Fruit fly (Drosophila melanogaster) whole organism, embryonic: Measurements from ENCODE around the gene CG17612.
A peak's percentile ranks its signal among the peaks of the same experiment; 100 is the strongest.

ENCODE experiments used
- Bgb ChIP-seq: fragments of 200-800 bp; sonication (Bioruptor generic); IDR thresholded peaks from 2 replicates; pipeline ENCODE4 v1.3.6; 2022; ENCODE audit warnings: missing biosample characterization, missing genetic modification characterization; ENCODE audit not compliant: partially characterized antibody
- CG10565 ChIP-seq: fragments of 200-800 bp; sonication (Bioruptor generic); optimal IDR thresholded peaks from 3 replicates; lab custom pipeline; 2016; ENCODE audit warnings: missing biosample characterization, mild to moderate bottlenecking, missing genetic modification characterization
- CG13287 ChIP-seq: fragments of 200-800 bp; sonication (Bioruptor generic); IDR thresholded peaks from 2 replicates; pipeline ENCODE4 v1.3.6; 2022; ENCODE audit warnings: missing biosample characterization, missing genetic modification characterization; ENCODE audit not compliant: partially characterized antibody
- CG14860 ChIP-seq: fragments of 200-800 bp; sonication (Bioruptor generic); IDR thresholded peaks from 3 replicates; pipeline ENCODE4 v1.3.6; 2022; ENCODE audit warnings: missing biosample characterization, missing genetic modification characterization; ENCODE audit not compliant: partially characterized antibody
- CG1603 ChIP-seq: fragments of 200-800 bp; sonication (Bioruptor generic); optimal IDR thresholded peaks from 2 replicates; lab custom pipeline; 2019; ENCODE audit warnings: missing biosample characterization, mild to moderate bottlenecking, missing genetic modification characterization, moderate library complexity
- CG16815 ChIP-seq: fragments of 200-800 bp; sonication (Bioruptor generic); optimal IDR thresholded peaks from 3 replicates; lab custom pipeline; 2017; ENCODE audit warnings: missing biosample characterization, mild to moderate bottlenecking, missing genetic modification characterization
- CG17186 ChIP-seq: fragments of 200-800 bp; sonication (Bioruptor generic); optimal IDR thresholded peaks from 3 replicates; lab custom pipeline; 2017; ENCODE audit warnings: missing biosample characterization, missing genetic modification reagents, missing genetic modification characterization
- CG2116 ChIP-seq: fragments of 200-800 bp; sonication (Bioruptor generic); optimal IDR thresholded peaks from 3 replicates; lab custom pipeline; 2018; ENCODE audit warnings: missing biosample characterization, mild to moderate bottlenecking, missing genetic modification characterization
- CG2875 ChIP-seq: fragments of 200-800 bp; sonication (Bioruptor generic); optimal IDR thresholded peaks from 2 replicates; lab custom pipeline; 2017; ENCODE audit warnings: missing biosample characterization, mild to moderate bottlenecking, missing genetic modification characterization, missing genetic modification reagents
- CG4617 ChIP-seq: fragments of 200-800 bp; sonication (Bioruptor generic); optimal IDR thresholded peaks from 3 replicates; lab custom pipeline; 2016; ENCODE audit warnings: missing biosample characterization, missing genetic modification characterization, borderline replicate concordance
- CG6791 ChIP-seq: fragments of 200-800 bp; sonication (Bioruptor generic); IDR thresholded peaks from 3 replicates; pipeline ENCODE4 v1.3.6; 2022; ENCODE audit warnings: missing biosample characterization, missing genetic modification characterization; ENCODE audit not compliant: partially characterized antibody
- CG7271 ChIP-seq: fragments of 200-800 bp; sonication (Bioruptor generic); optimal IDR thresholded peaks from 2 replicates; lab custom pipeline; 2018; ENCODE audit warnings: missing biosample characterization, mild to moderate bottlenecking, missing genetic modification characterization, moderate library complexity
- CG7372 ChIP-seq: fragments of 200-800 bp; sonication (Bioruptor generic); IDR thresholded peaks from 2 replicates; pipeline ENCODE4 v1.3.6; 2022; ENCODE audit warnings: missing biosample characterization, missing genetic modification characterization
- CG7928 ChIP-seq: fragments of 200-800 bp; sonication (Bioruptor generic); optimal IDR thresholded peaks from 2 replicates; lab custom pipeline; 2017; ENCODE audit warnings: missing biosample characterization, mild to moderate bottlenecking, missing genetic modification characterization
- CG7963 ChIP-seq: fragments of 200-800 bp; sonication (Bioruptor generic); IDR thresholded peaks from 3 replicates; pipeline ENCODE4 v1.3.6; 2022; ENCODE audit warnings: missing biosample characterization, missing genetic modification characterization; ENCODE audit not compliant: partially characterized antibody
- Dek ChIP-seq: fragments of 200-800 bp; sonication (Bioruptor generic); optimal IDR thresholded peaks from 3 replicates; lab custom pipeline; 2019; ENCODE audit warnings: missing biosample characterization, mild to moderate bottlenecking, missing genetic modification characterization, moderate library complexity
- Dll ChIP-seq: fragments of 200-800 bp; sonication (Bioruptor generic); IDR thresholded peaks from 4 replicates; pipeline ENCODE4 v1.3.6; 2022; ENCODE audit warnings: missing biosample characterization, missing genetic modification characterization; ENCODE audit not compliant: partially characterized antibody
- Doc3 ChIP-seq: fragments of 200-800 bp; sonication (Bioruptor generic); IDR thresholded peaks from 3 replicates; pipeline ENCODE4 v1.3.6; 2022; ENCODE audit warnings: missing biosample characterization, missing genetic modification characterization; ENCODE audit not compliant: partially characterized antibody
- Ets97D ChIP-seq: fragments of 200-800 bp; sonication (Bioruptor generic); optimal IDR thresholded peaks from 3 replicates; lab custom pipeline; 2016; ENCODE audit warnings: missing biosample characterization, missing genetic modification characterization
- Pdp1 ChIP-seq, 2 experiments: fragments of 200-800 bp; sonication (Bioruptor generic); optimal IDR thresholded peaks; 3 replicates each; lab custom pipeline; 2016; ENCODE audit warnings: missing biosample characterization in 2 of 2, missing genetic modification characterization in 2 of 2, mild to moderate bottlenecking in 1 of 2, moderate library complexity in 1 of 2
- Poxn ChIP-seq: fragments of 200-800 bp; sonication (Bioruptor generic); IDR thresholded peaks from 2 replicates; pipeline ENCODE4 v1.3.6; 2022; ENCODE audit warnings: missing biosample characterization, missing genetic modification characterization
- Scr ChIP-seq: fragments of 200-800 bp; sonication (Bioruptor generic); IDR thresholded peaks from 2 replicates; pipeline ENCODE4 v1.3.6; 2022; ENCODE audit warnings: missing biosample characterization, missing genetic modification characterization; ENCODE audit not compliant: partially characterized antibody
- Ssrp ChIP-seq: fragments of 200-800 bp; sonication (Bioruptor generic); optimal IDR thresholded peaks from 2 replicates; lab custom pipeline; 2018; ENCODE audit warnings: missing biosample characterization, mild to moderate bottlenecking, missing genetic modification characterization, moderate library complexity
- Trl ChIP-seq, 3 experiments: fragments of >200 bp in 2 of 3; fragments of 200-800 bp in 1 of 3; sonication (Bioruptor generic) in 1 of 3; optimal IDR thresholded peaks; 2 replicates in 1 of 3; 3 replicates in 2 of 3; lab custom pipeline; 2016 to 2017; ENCODE audit warnings: missing biosample characterization in 1 of 3, missing genetic modification characterization in 1 of 3
- amos ChIP-seq: fragments of 200-800 bp; sonication (Bioruptor generic); IDR thresholded peaks from 2 replicates; pipeline ENCODE4 v1.3.6; 2022; ENCODE audit warnings: missing biosample characterization, missing genetic modification characterization; ENCODE audit not compliant: partially characterized antibody
- ato ChIP-seq: fragments of 200-800 bp; sonication (Bioruptor generic); IDR thresholded peaks from 2 replicates; pipeline ENCODE4 v1.3.6; 2022; ENCODE audit warnings: missing biosample characterization, missing genetic modification characterization; ENCODE audit not compliant: partially characterized antibody
- az2 ChIP-seq: fragments of 200-800 bp; sonication (Bioruptor generic); optimal IDR thresholded peaks from 3 replicates; lab custom pipeline; 2016; ENCODE audit warnings: missing biosample characterization, missing genetic modification characterization
- bbx ChIP-seq: fragments of 200-800 bp; sonication (Bioruptor generic); IDR thresholded peaks from 2 replicates; pipeline ENCODE4 v1.3.6; 2022; ENCODE audit warnings: missing biosample characterization, missing genetic modification characterization; ENCODE audit not compliant: partially characterized antibody
- cad ChIP-seq: fragments of >200 bp; optimal IDR thresholded peaks from 2 replicates; lab custom pipeline; 2017; ENCODE audit warnings: missing biosample characterization, missing genetic modification characterization
- cato ChIP-seq: fragments of 200-800 bp; sonication (Bioruptor generic); optimal IDR thresholded peaks from 2 replicates; lab custom pipeline; 2016; ENCODE audit warnings: missing biosample characterization, missing genetic modification characterization, borderline replicate concordance
- cwo ChIP-seq: fragments of 200-800 bp; sonication (Bioruptor generic); optimal IDR thresholded peaks from 3 replicates; lab custom pipeline; 2017; ENCODE audit warnings: missing biosample characterization, missing genetic modification characterization, mild to moderate bottlenecking, moderate library complexity, missing genetic modification reagents
- hbn ChIP-seq: fragments of 200-800 bp; sonication (Bioruptor generic); IDR thresholded peaks from 2 replicates; pipeline ENCODE4 v1.3.6; 2022; ENCODE audit warnings: missing biosample characterization, missing genetic modification characterization; ENCODE audit not compliant: partially characterized antibody
- hkb ChIP-seq, 2 experiments: fragments of 200-800 bp in 1 of 2; fragments of >200 bp in 1 of 2; sonication (Bioruptor generic) in 1 of 2; IDR thresholded peaks in 1 of 2; optimal IDR thresholded peaks in 1 of 2; 2 replicates each; pipeline versions ENCODE4 v1.3.6 to Lab custom; 2017 to 2022; ENCODE audit warnings: missing biosample characterization in 1 of 2, missing genetic modification characterization in 1 of 2
- inv ChIP-seq: fragments of 200-800 bp; sonication (Bioruptor generic); IDR thresholded peaks from 2 replicates; pipeline ENCODE4 v1.3.6; 2022; ENCODE audit warnings: missing biosample characterization, missing genetic modification characterization; ENCODE audit not compliant: partially characterized antibody
- knrl ChIP-seq: fragments of 200-800 bp; sonication (Bioruptor generic); IDR thresholded peaks from 3 replicates; pipeline ENCODE4 v1.3.6; 2022; ENCODE audit warnings: missing biosample characterization, missing genetic modification characterization; ENCODE audit not compliant: partially characterized antibody
- lbe ChIP-seq: fragments of 200-800 bp; sonication (Bioruptor generic); optimal IDR thresholded peaks from 2 replicates; lab custom pipeline; 2016; ENCODE audit warnings: missing biosample characterization, mild to moderate bottlenecking, missing genetic modification characterization
- nerfin-2 ChIP-seq: fragments of 200-800 bp; sonication (Bioruptor generic); IDR thresholded peaks from 2 replicates; pipeline ENCODE4 v1.3.6; 2022; ENCODE audit warnings: missing biosample characterization, missing genetic modification characterization; ENCODE audit not compliant: partially characterized antibody
- nmo ChIP-seq: fragments of 200-800 bp; sonication (Bioruptor generic); optimal IDR thresholded peaks from 2 replicates; lab custom pipeline; 2018; ENCODE audit warnings: missing biosample characterization, mild to moderate bottlenecking, missing genetic modification characterization, moderate library complexity
- pzg ChIP-seq: fragments of 200-800 bp; sonication (Bioruptor generic); optimal IDR thresholded peaks from 3 replicates; lab custom pipeline; 2018; ENCODE audit warnings: missing biosample characterization, mild to moderate bottlenecking, missing genetic modification characterization, moderate library complexity
- shn ChIP-seq: fragments of 200-800 bp; sonication (Bioruptor generic); optimal IDR thresholded peaks from 3 replicates; lab custom pipeline; 2016; ENCODE audit warnings: missing biosample characterization, missing genetic modification characterization
- sna ChIP-seq: fragments of 200-800 bp; sonication (Bioruptor generic); IDR thresholded peaks from 2 replicates; pipeline ENCODE4 v1.3.6; 2022; ENCODE audit warnings: missing biosample characterization, missing genetic modification characterization; ENCODE audit not compliant: partially characterized antibody
- stwl ChIP-seq: fragments of 200-800 bp; sonication (Bioruptor generic); optimal IDR thresholded peaks from 3 replicates; lab custom pipeline; 2018; ENCODE audit warnings: missing biosample characterization, mild to moderate bottlenecking, missing genetic modification characterization, moderate library complexity
- tna ChIP-seq: fragments of 200-800 bp; sonication (Bioruptor generic); IDR thresholded peaks from 2 replicates; pipeline ENCODE4 v1.3.6; 2022; ENCODE audit warnings: missing biosample characterization, missing genetic modification characterization; ENCODE audit not compliant: partially characterized antibody
- unc-4 ChIP-seq: fragments of 200-800 bp; sonication (Bioruptor generic); IDR thresholded peaks from 2 replicates; pipeline ENCODE4 v1.3.6; 2022; ENCODE audit warnings: missing biosample characterization, missing genetic modification characterization; ENCODE audit not compliant: partially characterized antibody
- vnd ChIP-seq: fragments of 200-800 bp; sonication (Bioruptor generic); IDR thresholded peaks from 3 replicates; pipeline ENCODE4 v1.3.6; 2022; ENCODE audit warnings: missing biosample characterization, missing genetic modification characterization; ENCODE audit not compliant: partially characterized antibody

Gene CG17612

dm6 chr2L:4382522-4382921 is at the start of gene CG17612:
Gene CG17612, minus strand, starts transcription at chr2L:4382735.
- no peak for TF ChIP-seq shn (GFP tag; lab: Kevin White, UChicago)
- TF ChIP-seq nerfin-2 = peak; percentile 65; the same call in 1 of the 2 replicates
- TF ChIP-seq Trl (optimal IDR thresholded peaks at IDR 0.05; lab: Kevin White, UChicago) = no peak
- TF ChIP-seq Trl (GFP tag; optimal IDR thresholded peaks at IDR 0.05; lab: Kevin White, UChicago) = no peak
- TF ChIP-seq hbn (GFP tag; lab: Robert Waterston, UW) = peak; percentile 63
- TF ChIP-seq knrl = peak; percentile 50; the same call in 2 of the 3 replicates
- TF ChIP-seq cwo (GFP tag; lab: Kevin White, UChicago) = no peak
- TF ChIP-seq pzg (GFP tag; lab: Kevin White, UChicago) = peak; percentile 45
- TF ChIP-seq CG7372 (GFP tag; lab: Robert Waterston, UW) = no peak
- peak; percentile 66 for TF ChIP-seq ato (GFP tag; lab: Robert Waterston, UW)
- peak; percentile 78 for TF ChIP-seq CG7963 (GFP tag; lab: Robert Waterston, UW)
- TF ChIP-seq Dll (GFP tag; lab: Robert Waterston, UW) = peak; percentile 74; the same call in 3 of the 4 replicates
- TF ChIP-seq az2 = no peak
- peak; percentile 91 for TF ChIP-seq CG7928 (GFP tag; lab: Kevin White, UChicago)
- TF ChIP-seq Poxn (GFP tag; lab: Robert Waterston, UW) = no peak
- TF ChIP-seq vnd (GFP tag; lab: Robert Waterston, UW) = peak; percentile 64; the same call in 2 of the 3 replicates
- no peak for TF ChIP-seq CG16815 (GFP tag; lab: Kevin White, UChicago)
- no peak for TF ChIP-seq lbe (GFP tag; lab: Kevin White, UChicago)
- peak; percentile 56; the same call in 1 of the 2 replicates for TF ChIP-seq amos
- peak; percentile 67 for TF ChIP-seq Scr
- TF ChIP-seq CG13287 (GFP tag; lab: Robert Waterston, UW) = peak; percentile 84
- no peak for TF ChIP-seq CG7271 (tag; lab: Kevin White, UChicago)
- peak; percentile 70 for TF ChIP-seq CG6791 (GFP tag; lab: Robert Waterston, UW)
- peak; percentile 50 for TF ChIP-seq CG4617 (GFP tag; lab: Kevin White, UChicago)
- no peak for TF ChIP-seq cato (GFP tag; lab: Kevin White, UChicago)
- TF ChIP-seq nmo = peak; percentile 7
- peak; percentile 92 for TF ChIP-seq CG2116
- peak; percentile 58 for TF ChIP-seq sna
- peak; percentile 88 for TF ChIP-seq CG17186 (GFP tag; lab: Kevin White, UChicago)
- TF ChIP-seq Dek (tag; lab: Kevin White, UChicago) = no peak
- TF ChIP-seq CG10565 (GFP tag; lab: Kevin White, UChicago) = no peak
- peak; percentile 21 for TF ChIP-seq Ets97D (GFP tag; lab: Kevin White, UChicago)
- TF ChIP-seq tna (GFP tag; lab: Robert Waterston, UW) = peak; percentile 73; the same call in 1 of the 2 replicates
- peak; percentile 75 for TF ChIP-seq Bgb (GFP tag; lab: Robert Waterston, UW)
- TF ChIP-seq unc-4 (GFP tag; lab: Robert Waterston, UW) = peak; percentile 62
- TF ChIP-seq CG2875 (GFP tag; lab: Kevin White, UChicago) = no peak
- peak; percentile 15 for TF ChIP-seq CG1603 (tag; lab: Kevin White, UChicago)
- peak; percentile 50; the same call in 2 of the 3 replicates for TF ChIP-seq Doc3 (GFP tag; lab: Robert Waterston, UW)
- TF ChIP-seq Pdp1 (GFP tag; optimal IDR thresholded peaks at IDR 0.05; lab: Kevin White, UChicago) = peak in 1 of 2 experiments; percentile 29
- peak; percentile 24 for TF ChIP-seq cad (GFP tag; lab: Kevin White, UChicago)
- no peak for TF ChIP-seq Ssrp (tag; lab: Kevin White, UChicago)
- TF ChIP-seq CG14860 (GFP tag; lab: Robert Waterston, UW) = peak; percentile 72
- TF ChIP-seq hkb (optimal IDR thresholded peaks at IDR 0.05; lab: Kevin White, UChicago) = no peak
- 0 out of 2 replicates have a peak, but pooled peaks have one; percentile 14 for TF ChIP-seq hkb (GFP tag; IDR thresholded peaks at IDR 0.05; lab: Robert Waterston, UW)
- TF ChIP-seq bbx (GFP tag; lab: Robert Waterston, UW) = peak; percentile 76
- TF ChIP-seq inv (GFP tag; lab: Robert Waterston, UW) = peak; percentile 29; the same call in 1 of the 2 replicates
- peak; percentile 89 for TF ChIP-seq stwl (tag; lab: Kevin White, UChicago)
